ENCODE assay signal across 1 fruit fly cellular context in the genomic region with DNA sequence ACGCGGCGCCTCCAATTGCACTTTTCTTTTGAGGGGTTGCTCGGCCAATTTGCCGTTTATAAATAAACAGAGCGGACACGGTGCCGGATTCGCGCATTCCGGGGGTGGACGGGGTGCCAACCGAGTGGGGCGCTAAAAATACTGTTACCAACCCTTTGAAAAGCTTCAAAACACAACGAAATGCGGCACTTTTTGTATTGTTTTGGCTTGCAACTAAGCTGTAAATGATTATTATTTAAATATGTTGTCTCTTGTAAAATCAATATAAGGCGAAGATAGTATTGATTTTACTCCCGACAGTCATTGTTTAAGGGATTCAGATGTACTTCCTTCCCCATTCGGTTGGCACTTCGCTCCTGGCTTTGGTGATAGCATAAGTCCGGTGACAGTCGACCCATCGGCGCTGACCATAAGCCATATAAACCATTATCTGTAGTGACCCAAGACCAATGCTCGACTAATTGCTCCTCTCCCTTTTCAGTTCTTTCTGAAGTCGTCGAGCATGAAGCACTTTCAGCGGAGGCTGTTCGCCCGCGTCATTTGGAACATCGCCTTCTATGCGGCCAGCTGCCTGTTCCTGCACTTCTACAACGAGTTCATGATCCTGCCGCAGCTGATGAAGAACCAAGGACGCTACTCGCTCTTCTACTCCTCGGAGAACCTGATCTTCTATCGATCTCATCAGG.
A peak's percentile ranks its signal among the peaks of the same experiment; 100 is the strongest.
TF ChIP-seq lines count a peak whose summit lies in the region.

A gene (minus strand): TSS at position 8 of the 686 bp plus-strand sequence.

TF ChIP-seq in whole organism, embryonic, 481 proteins besides CTCF, POLR2A, EP300 and RAD21 (continued from another document):
- TF ChIP-seq HLH4C (GFP tag; IDR thresholded peaks at IDR 0.05; lab: Robert Waterston, UW; ENCODE audit: partially characterized antibody) = no peak
- peak; percentile 74 for TF ChIP-seq slbo (GFP tag; IDR thresholded peaks at IDR 0.05; lab: Robert Waterston, UW)
- peak; percentile 46 for TF ChIP-seq ind (GFP tag; optimal IDR thresholded peaks at IDR 0.05; lab: Kevin White, UChicago)
- TF ChIP-seq Adf1 (GFP tag; IDR thresholded peaks at IDR 0.05; lab: Robert Waterston, UW) = no peak
- no peak for TF ChIP-seq hbn (GFP tag; IDR thresholded peaks at IDR 0.05; lab: Robert Waterston, UW; ENCODE audit: partially characterized antibody)
- TF ChIP-seq CG32767 (GFP tag; IDR thresholded peaks at IDR 0.05; lab: Robert Waterston, UW) = 0 out of 2 replicates have a peak, but pooled peaks have one; percentile 28
- TF ChIP-seq seq (GFP tag; IDR thresholded peaks at IDR 0.05; lab: Robert Waterston, UW) = no peak
- no peak for TF ChIP-seq Gsc (GFP tag; IDR thresholded peaks at IDR 0.05; lab: Robert Waterston, UW)
- no peak for TF ChIP-seq Rx (GFP tag; IDR thresholded peaks at IDR 0.05; lab: Robert Waterston, UW)
- peak; percentile 32 for TF ChIP-seq CG18619 (GFP tag; optimal IDR thresholded peaks at IDR 0.05; lab: Kevin White, UChicago)
- TF ChIP-seq pb (GFP tag; optimal IDR thresholded peaks at IDR 0.05; lab: Kevin White, UChicago) = no peak
- TF ChIP-seq CG6175 (GFP tag; IDR thresholded peaks at IDR 0.05; lab: Robert Waterston, UW) = no peak
- no peak for TF ChIP-seq ATbp (GFP tag; optimal IDR thresholded peaks at IDR 0.05; lab: Kevin White, UChicago)
- TF ChIP-seq inv (GFP tag; IDR thresholded peaks at IDR 0.05; lab: Robert Waterston, UW; ENCODE audit: partially characterized antibody) = no peak
- peak; percentile 46 for TF ChIP-seq lilli (GFP tag; optimal IDR thresholded peaks at IDR 0.05; lab: Kevin White, UChicago)
- TF ChIP-seq sisA (GFP tag; IDR thresholded peaks at IDR 0.05; lab: Robert Waterston, UW) = peak; percentile 11; the same call in 1 of the 2 replicates
- peak; percentile 28 for TF ChIP-seq CG5245 (GFP tag; optimal IDR thresholded peaks at IDR 0.05; lab: Kevin White, UChicago)
- no peak for TF ChIP-seq en (GFP tag; optimal IDR thresholded peaks at IDR 0.05; lab: Kevin White, UChicago)
- no peak for TF ChIP-seq dati (GFP tag; IDR thresholded peaks at IDR 0.05; lab: Robert Waterston, UW)
- TF ChIP-seq CG16815 (GFP tag; optimal IDR thresholded peaks at IDR 0.05; lab: Kevin White, UChicago) = no peak
- no peak for TF ChIP-seq Doc2 (GFP tag; IDR thresholded peaks at IDR 0.05; lab: Robert Waterston, UW)
- no peak for TF ChIP-seq HHEX (GFP tag; optimal IDR thresholded peaks at IDR 0.05; lab: Kevin White, UChicago)
- TF ChIP-seq CG11085 (GFP tag; IDR thresholded peaks at IDR 0.05; lab: Robert Waterston, UW) = 0 out of 2 replicates have a peak, but pooled peaks have one; percentile 10
- TF ChIP-seq gt (GFP tag; IDR thresholded peaks at IDR 0.05; lab: Robert Waterston, UW) = no peak
- TF ChIP-seq CG12104 (GFP tag; optimal IDR thresholded peaks at IDR 0.05; lab: Kevin White, UChicago) = no peak
- no peak for TF ChIP-seq CG9437 (GFP tag; optimal IDR thresholded peaks at IDR 0.05; lab: Kevin White, UChicago)
- TF ChIP-seq psq (GFP tag; optimal IDR thresholded peaks at IDR 0.05; lab: Kevin White, UChicago) = no peak
- TF ChIP-seq CG11093 (GFP tag; IDR thresholded peaks at IDR 0.05; lab: Robert Waterston, UW) = no peak
- no peak for TF ChIP-seq unc-4 (GFP tag; IDR thresholded peaks at IDR 0.05; lab: Robert Waterston, UW; ENCODE audit: partially characterized antibody)
- TF ChIP-seq pan (optimal IDR thresholded peaks at IDR 0.05; lab: Kevin White, UChicago) = no peak
- TF ChIP-seq pan (GFP tag; optimal IDR thresholded peaks at IDR 0.05 in 1 of 2, IDR thresholded peaks at IDR 0.05 in 1 of 2) = peak in 1 of 2 experiments; percentile 44
- TF ChIP-seq CG1832 (GFP tag; optimal IDR thresholded peaks at IDR 0.05; lab: Kevin White, UChicago) = no peak
- TF ChIP-seq CG9797 (GFP tag; optimal IDR thresholded peaks at IDR 0.05; lab: Kevin White, UChicago) = no peak
- TF ChIP-seq exex (tag; optimal IDR thresholded peaks at IDR 0.05; lab: Kevin White, UChicago) = no peak
- no peak for TF ChIP-seq hkb (optimal IDR thresholded peaks at IDR 0.05; lab: Kevin White, UChicago)
- TF ChIP-seq hkb (GFP tag; IDR thresholded peaks at IDR 0.05; lab: Robert Waterston, UW) = no peak
- TF ChIP-seq CG8089 (GFP tag; optimal IDR thresholded peaks at IDR 0.05; lab: Kevin White, UChicago) = no peak
- TF ChIP-seq ash1 (GFP tag; optimal IDR thresholded peaks at IDR 0.05; lab: Kevin White, UChicago) = no peak
- no peak; the same call in 1 of the 2 replicates for TF ChIP-seq gsb (GFP tag; IDR thresholded peaks at IDR 0.05; lab: Robert Waterston, UW)
- no peak for TF ChIP-seq CoRest (tag; optimal IDR thresholded peaks at IDR 0.05; lab: Kevin White, UChicago)
- TF ChIP-seq Deaf1 (tag; optimal IDR thresholded peaks at IDR 0.05; lab: Kevin White, UChicago) = no peak
- peak; percentile 25; the same call in 1 of the 3 replicates for TF ChIP-seq Aef1 (GFP tag; IDR thresholded peaks at IDR 0.05; lab: Robert Waterston, UW)
- TF ChIP-seq CG10654 (GFP tag; optimal IDR thresholded peaks at IDR 0.05; lab: Kevin White, UChicago) = no peak
- no peak for TF ChIP-seq Sin3A (optimal IDR thresholded peaks at IDR 0.05; lab: Kevin White, UChicago)
- no peak for TF ChIP-seq otp (GFP tag; IDR thresholded peaks at IDR 0.05; lab: Robert Waterston, UW)
- no peak for TF ChIP-seq repo (GFP tag; optimal IDR thresholded peaks at IDR 0.05; lab: Kevin White, UChicago)
- no peak for TF ChIP-seq jumu (GFP tag; optimal IDR thresholded peaks at IDR 0.05; lab: Kevin White, UChicago)
- no peak for TF ChIP-seq pros (GFP tag; optimal IDR thresholded peaks at IDR 0.05; lab: Kevin White, UChicago)
- TF ChIP-seq zfh1 (GFP tag; IDR thresholded peaks at IDR 0.05; lab: Robert Waterston, UW) = 0 out of 3 replicates have a peak, but pooled peaks have one; percentile 41
- TF ChIP-seq CG10959 (GFP tag; IDR thresholded peaks at IDR 0.05; lab: Robert Waterston, UW) = no peak
- TF ChIP-seq scrt (GFP tag; optimal IDR thresholded peaks at IDR 0.05; lab: Kevin White, UChicago) = no peak
- no peak for TF ChIP-seq MBD-R2 (GFP tag; IDR thresholded peaks at IDR 0.05; lab: Robert Waterston, UW)
- TF ChIP-seq Sry-δ (GFP tag; optimal IDR thresholded peaks at IDR 0.05; lab: Kevin White, UChicago) = no peak
- no peak for TF ChIP-seq lbe (GFP tag; optimal IDR thresholded peaks at IDR 0.05; lab: Kevin White, UChicago)
- TF ChIP-seq bbx (GFP tag; IDR thresholded peaks at IDR 0.05; lab: Robert Waterston, UW; ENCODE audit: partially characterized antibody) = no peak; the same call in 1 of the 2 replicates
- no peak for TF ChIP-seq CG2875 (GFP tag; optimal IDR thresholded peaks at IDR 0.05; lab: Kevin White, UChicago)
- TF ChIP-seq gem (tag; optimal IDR thresholded peaks at IDR 0.05; lab: Kevin White, UChicago) = peak; percentile 47
- peak; percentile 43 for TF ChIP-seq CG7839 (tag; optimal IDR thresholded peaks at IDR 0.05; lab: Kevin White, UChicago)
- no peak for TF ChIP-seq Trl (optimal IDR thresholded peaks at IDR 0.05; lab: Kevin White, UChicago)
- no peak for TF ChIP-seq Trl (GFP tag; optimal IDR thresholded peaks at IDR 0.05; lab: Kevin White, UChicago)
- TF ChIP-seq CG4617 (GFP tag; optimal IDR thresholded peaks at IDR 0.05; lab: Kevin White, UChicago; ENCODE audit: borderline replicate concordance) = no peak
- peak; percentile 43 for TF ChIP-seq CG4424 (GFP tag; optimal IDR thresholded peaks at IDR 0.05; lab: Kevin White, UChicago)
- peak; percentile 60; the same call in 1 of the 3 replicates for TF ChIP-seq Dbx (GFP tag; IDR thresholded peaks at IDR 0.05; lab: Robert Waterston, UW)
- TF ChIP-seq amos (GFP tag; IDR thresholded peaks at IDR 0.05; lab: Robert Waterston, UW; ENCODE audit: partially characterized antibody) = peak; percentile 32
- no peak for TF ChIP-seq CG14965 (GFP tag; optimal IDR thresholded peaks at IDR 0.05; lab: Kevin White, UChicago; ENCODE audit: borderline replicate concordance)
- no peak for TF ChIP-seq BEAF-32 (GFP tag; optimal IDR thresholded peaks at IDR 0.05; lab: Kevin White, UChicago)
- peak; percentile 57 for TF ChIP-seq mam (GFP tag; optimal IDR thresholded peaks at IDR 0.05; lab: Kevin White, UChicago)
TF ChIP-seq in whole organism, embryonic: peak in this region for 113.
